Fruit fly (Drosophila melanogaster) whole organism, wandering third instar larva: Measurements from ENCODE around the gene Ccp84Aa.

Experiments used
- CG9705 ChIP-seq: fragments of 200-800 bp; sonication (Bioruptor generic); optimal IDR thresholded peaks from 2 replicates; lab custom pipeline; 2018; ENCODE audit warnings: missing biosample characterization, mild to moderate bottlenecking, missing genetic modification characterization
- Dfd ChIP-seq: fragments of >200 bp; optimal IDR thresholded peaks from 2 replicates; lab custom pipeline; 2017; ENCODE audit warnings: missing biosample characterization, missing genetic modification characterization
- Hnf4 ChIP-seq: fragments of 200-800 bp; sonication (Bioruptor generic); optimal IDR thresholded peaks from 2 replicates; lab custom pipeline; 2016; ENCODE audit warnings: missing biosample characterization, mild to moderate bottlenecking, missing genetic modification characterization
- Hr83 ChIP-seq: fragments of 200-300 bp; sonication (Bioruptor generic); optimal IDR thresholded peaks from 2 replicates; lab custom pipeline; 2016; ENCODE audit warnings: missing biosample characterization, mild to moderate bottlenecking, missing genetic modification characterization, moderate library complexity; ENCODE audit not compliant: poor library complexity, severe bottlenecking
- N ChIP-seq: fragments of >200 bp; optimal IDR thresholded peaks from 2 replicates; lab custom pipeline; 2018; ENCODE audit warnings: missing biosample characterization, missing external identifiers, missing genetic modification characterization
- OdsH ChIP-seq: fragments of 200-800 bp; sonication (Bioruptor generic); optimal IDR thresholded peaks from 2 replicates; lab custom pipeline; 2016; ENCODE audit warnings: missing biosample characterization, mild to moderate bottlenecking, missing genetic modification characterization
- brk ChIP-seq: fragments of 200-800 bp; sonication (Bioruptor generic); optimal IDR thresholded peaks from 2 replicates; lab custom pipeline; 2016; ENCODE audit warnings: missing biosample characterization, mild to moderate bottlenecking, missing genetic modification characterization
- fru ChIP-seq: fragments of 200-800 bp; sonication (Bioruptor generic); optimal IDR thresholded peaks from 3 replicates; lab custom pipeline; 2016; ENCODE audit warnings: missing biosample characterization, mild to moderate bottlenecking, missing genetic modification characterization
- lola ChIP-seq: fragments of >200 bp; optimal IDR thresholded peaks from 2 replicates; lab custom pipeline; 2017; ENCODE audit warnings: missing biosample characterization, missing genetic modification characterization

- TF ChIP-seq lola (GFP tag; lab: Kevin White, UChicago) (no peak), Dfd (GFP tag; lab: Kevin White, UChicago) (no peak), brk (GFP tag; lab: Kevin White, UChicago) (no peak), N (GFP tag; lab: Kevin White, UChicago) (no peak), Hnf4 (GFP tag; lab: Kevin White, UChicago) (no peak), Hr83 (GFP tag; lab: Kevin White, UChicago) (no peak), fru (GFP tag; lab: Kevin White, UChicago) (no peak), CG9705 (GFP tag; lab: Kevin White, UChicago) (no peak), OdsH (GFP tag; lab: Kevin White, UChicago) (no peak)
Measured at dm6 chr3R:6668234-6668633, 35.6 kb upstream of the Ccp84Aa start.
